Fruit fly (Drosophila melanogaster): ENCODE results near the gene Edem1.

The Edem1 gene

dm6 chrX:1879606-1880110 is 29.0 kb downstream of the Edem1 start, which contains the start of gene CG14818 (continued):
- TF ChIP-seq Hr78 (GFP tag; optimal IDR thresholded peaks at IDR 0.05): peak in 1 of 2 experiments; percentile 62
- no peak for TF ChIP-seq tio (GFP tag; optimal IDR thresholded peaks at IDR 0.05)
- no peak for TF ChIP-seq slou (GFP tag; optimal IDR thresholded peaks at IDR 0.05)
- TF ChIP-seq Mrtf (GFP tag; IDR thresholded peaks at IDR 0.05): peak; percentile 33; the same call in 1 of the 3 replicates
- TF ChIP-seq aop (GFP tag; IDR thresholded peaks at IDR 0.05): no peak
- peak; percentile 68 for TF ChIP-seq Xrp1 (GFP tag; IDR thresholded peaks at IDR 0.05)
- peak; percentile 60; the same call in 1 of the 2 replicates for TF ChIP-seq ranshi (GFP tag; IDR thresholded peaks at IDR 0.05)
- no peak for TF ChIP-seq crol (GFP tag; IDR thresholded peaks at IDR 0.05)
- no peak for TF ChIP-seq Stat92E (GFP tag; optimal IDR thresholded peaks at IDR 0.05)
- TF ChIP-seq CG10321 (GFP tag; IDR thresholded peaks at IDR 0.05): 0 out of 2 replicates have a peak, but pooled peaks have one; percentile 15
- TF ChIP-seq YL-1 (GFP tag; optimal IDR thresholded peaks at IDR 0.05): peak; percentile 44
- TF ChIP-seq CG2712 (tag; optimal IDR thresholded peaks at IDR 0.05): peak; percentile 30
- TF ChIP-seq ase (GFP tag; IDR thresholded peaks at IDR 0.05): 0 out of 3 replicates have a peak, but pooled peaks have one; percentile 25
- TF ChIP-seq zf30C (GFP tag; optimal IDR thresholded peaks at IDR 0.05): no peak
- no peak for TF ChIP-seq CTCF (GFP tag; optimal IDR thresholded peaks at IDR 0.05)
- TF ChIP-seq ham (GFP tag; IDR thresholded peaks at IDR 0.05): no peak
- TF ChIP-seq CG10565 (GFP tag; optimal IDR thresholded peaks at IDR 0.05): no peak
- TF ChIP-seq toy (GFP tag; IDR thresholded peaks at IDR 0.05): no peak
- TF ChIP-seq Bteb2 (GFP tag; optimal IDR thresholded peaks at IDR 0.05): peak; percentile 22
- peak; percentile 66 for TF ChIP-seq HLH3B (GFP tag; IDR thresholded peaks at IDR 0.05)
- peak; percentile 67 for TF ChIP-seq CG2120 (GFP tag; optimal IDR thresholded peaks at IDR 0.05)
- TF ChIP-seq CG17829 (tag; optimal IDR thresholded peaks at IDR 0.05): peak; percentile 31
- TF ChIP-seq dimm (GFP tag; IDR thresholded peaks at IDR 0.05): no peak
- TF ChIP-seq jigr1 (GFP tag; IDR thresholded peaks at IDR 0.05): no peak
- no peak for TF ChIP-seq CG6854 (GFP tag; optimal IDR thresholded peaks at IDR 0.05)
- TF ChIP-seq CG1647 (GFP tag; optimal IDR thresholded peaks at IDR 0.05): peak; percentile 52
- peak; percentile 53; the same call in 1 of the 2 replicates for TF ChIP-seq tna (GFP tag; IDR thresholded peaks at IDR 0.05; ENCODE audit: partially characterized antibody)
- peak; percentile 95 for TF ChIP-seq Dll (GFP tag; IDR thresholded peaks at IDR 0.05; ENCODE audit: partially characterized antibody)
- no peak for TF ChIP-seq NC2β (GFP tag; optimal IDR thresholded peaks at IDR 0.05)
- no peak for TF ChIP-seq CG6683 (GFP tag; optimal IDR thresholded peaks at IDR 0.05)
- TF ChIP-seq ERR (GFP tag; optimal IDR thresholded peaks at IDR 0.05): peak; percentile 28
- TF ChIP-seq MTF-1 (GFP tag; optimal IDR thresholded peaks at IDR 0.05; ENCODE audit: borderline replicate concordance): no peak
- no peak for TF ChIP-seq CG3726 (GFP tag; IDR thresholded peaks at IDR 0.05)

dm6 chrX:1877107-1877736 is 31.4 kb downstream of the Edem1 start, which contains the start of the genes CG14817 and CG14805:
TSS of gene CG14817 (minus strand) at chrX:1877270.
TSS of gene CG14805 (plus strand) at chrX:1877317.
- TF ChIP-seq CG9437 (GFP tag; optimal IDR thresholded peaks at IDR 0.05): peak; percentile 86
- TF ChIP-seq mld (GFP tag; IDR thresholded peaks at IDR 0.05; ENCODE audit: partially characterized antibody): no peak
- TF ChIP-seq CG2120 (GFP tag; optimal IDR thresholded peaks at IDR 0.05): peak; percentile 7
- TF ChIP-seq psq (GFP tag; optimal IDR thresholded peaks at IDR 0.05): no peak
- peak; percentile 68 for TF ChIP-seq gfzf (GFP tag; optimal IDR thresholded peaks at IDR 0.05)
- peak; percentile 52 for TF ChIP-seq D19B (GFP tag; optimal IDR thresholded peaks at IDR 0.05)
- TF ChIP-seq Antp (GFP tag; optimal IDR thresholded peaks at IDR 0.05): no peak
- TF ChIP-seq corto (GFP tag; optimal IDR thresholded peaks at IDR 0.05): no peak
- TF ChIP-seq CG4328 (GFP tag; optimal IDR thresholded peaks at IDR 0.05): peak; percentile 88
- peak in 1 of 2 experiments; percentile 55 for TF ChIP-seq Pdp1 (GFP tag; optimal IDR thresholded peaks at IDR 0.05)
- TF ChIP-seq CG6791 (GFP tag; IDR thresholded peaks at IDR 0.05; ENCODE audit: partially characterized antibody): peak; percentile 62
- peak; percentile 50 for TF ChIP-seq CG3847 (GFP tag; IDR thresholded peaks at IDR 0.05)
- no peak for TF ChIP-seq CG11247 (GFP tag; IDR thresholded peaks at IDR 0.05)
- no peak for TF ChIP-seq CG3163 (GFP tag; optimal IDR thresholded peaks at IDR 0.05)
- no peak for TF ChIP-seq pho (GFP tag; optimal IDR thresholded peaks at IDR 0.05)
- TF ChIP-seq Bgb (GFP tag; IDR thresholded peaks at IDR 0.05; ENCODE audit: partially characterized antibody): peak; percentile 60; the same call in 1 of the 2 replicates
- TF ChIP-seq CG18262 (tag; optimal IDR thresholded peaks at IDR 0.05): peak; percentile 58
- TF ChIP-seq CG3407 (GFP tag; optimal IDR thresholded peaks at IDR 0.05): no peak
- TF ChIP-seq rib (GFP tag; IDR thresholded peaks at IDR 0.05): no peak
